Worm (Caenorhabditis elegans): ENCODE measurements around the gene F12E12.1.

ce11 chrII:3716961-3717360 is 24.7 kb upstream of the F12E12.1 start, which contains the start of gene fbxc-52:
- TF ChIP-seq ama-1 (optimal IDR thresholded peaks at IDR 0.05) = no peak
- no peak for TF ChIP-seq mdl-1 (tag; optimal IDR thresholded peaks at IDR 0.05)
- no peak for TF ChIP-seq lin-13 (GFP tag; optimal IDR thresholded peaks at IDR 0.05)

All from whole organism, L2 larva.